Worm (Caenorhabditis elegans) whole organism, L1 larva: ENCODE results near the gene C06E1.1.

Experiments used
- C04F5.9 ChIP-seq: sonication (generic microtip); optimal IDR thresholded peaks from 2 replicates; lab custom pipeline; 2016; ENCODE audit warnings: missing genetic modification characterization, missing compliant biosample characterization
- C16A3.4 ChIP-seq: fragments of 150-350 bp; optimal IDR thresholded peaks from 2 replicates; lab custom pipeline; 2014; ENCODE audit warnings: missing biosample characterization, missing genetic modification characterization
- C34B4.2 ChIP-seq: sonication (generic microtip); optimal IDR thresholded peaks from 2 replicates; lab custom pipeline; 2017; ENCODE audit warnings: mild to moderate bottlenecking, missing genetic modification characterization, missing compliant biosample characterization
- F16B12.6 ChIP-seq: fragments of 150-350 bp; optimal IDR thresholded peaks from 2 replicates; lab custom pipeline; 2014; ENCODE audit warnings: missing biosample characterization, missing genetic modification characterization
- aha-1 ChIP-seq: fragments of 150-350 bp; optimal IDR thresholded peaks from 2 replicates; lab custom pipeline; 2014; ENCODE audit warnings: missing biosample characterization, missing genetic modification characterization
- alr-1 ChIP-seq: fragments of 200-800 bp; sonication (Bioruptor generic); optimal IDR thresholded peaks from 2 replicates; lab custom pipeline; 2018; ENCODE audit warnings: borderline replicate concordance, mild to moderate bottlenecking, missing genetic modification characterization, missing compliant biosample characterization
- aly-2 ChIP-seq: fragments of 150-350 bp; optimal IDR thresholded peaks from 2 replicates; lab custom pipeline; 2014; ENCODE audit warnings: missing biosample characterization, missing genetic modification characterization
- ama-1 ChIP-seq: fragments of 150-350 bp; optimal IDR thresholded peaks from 2 replicates; lab custom pipeline; 2014
- blmp-1 ChIP-seq: fragments of 150-350 bp; optimal IDR thresholded peaks from 2 replicates; lab custom pipeline; 2014; ENCODE audit warnings: missing biosample characterization, missing genetic modification characterization
- ceh-8 ChIP-seq: fragments of 200-800 bp; sonication (Bioruptor generic); optimal IDR thresholded peaks from 2 replicates; lab custom pipeline; 2018; ENCODE audit warnings: mild to moderate bottlenecking, missing genetic modification characterization, moderate library complexity, missing compliant biosample characterization
- ceh-82 ChIP-seq, 3 experiments: fragments of 150-350 bp in 1 of 3; sonication (generic microtip) in 2 of 3; optimal IDR thresholded peaks; 2 replicates each; lab custom pipeline; 2014 to 2017; ENCODE audit warnings: missing biosample characterization in 3 of 3, missing genetic modification characterization in 3 of 3
- ceh-88 ChIP-seq: fragments of 200-800 bp; sonication (Bioruptor generic); IDR thresholded peaks from 2 replicates; pipeline ENCODE4 v1.3.6; 2022; ENCODE audit warnings: missing genetic modification characterization, missing compliant biosample characterization
- ceh-90 ChIP-seq: sonication (generic microtip); optimal IDR thresholded peaks from 2 replicates; lab custom pipeline; 2016; ENCODE audit warnings: missing genetic modification characterization, missing compliant biosample characterization
- dpl-1 ChIP-seq, 3 experiments: fragments of 150-350 bp in 2 of 3; sonication (generic microtip) in 1 of 3; optimal IDR thresholded peaks; 2 replicates each; lab custom pipeline; 2014 to 2017; ENCODE audit warnings: missing biosample characterization in 3 of 3, missing genetic modification characterization in 3 of 3, missing genetic modification reagents in 3 of 3
- efl-1 ChIP-seq, 4 experiments: fragments of 150-350 bp; optimal IDR thresholded peaks in 3 of 4; peaks in 1 of 4; 1 replicate in 1 of 4; 2 replicates in 3 of 4; lab custom pipeline; 2014; ENCODE audit warnings: missing biosample characterization in 2 of 4, missing genetic modification characterization in 2 of 4, missing genetic modification reagents in 2 of 4
- egl-13 ChIP-seq: sonication (generic microtip); optimal IDR thresholded peaks from 2 replicates; lab custom pipeline; 2016; ENCODE audit warnings: missing genotype, missing genetic modification reagents, missing genetic modification characterization, missing compliant biosample characterization
- egl-27 ChIP-seq, 2 experiments: fragments of 150-350 bp in 1 of 2; sonication (generic microtip); optimal IDR thresholded peaks; 3 replicates each; lab custom pipeline; 2017 to 2018; ENCODE audit warnings: missing biosample characterization in 2 of 2, missing genetic modification characterization in 2 of 2, missing genetic modification reagents in 2 of 2
- fkh-10 ChIP-seq: sonication (generic microtip); optimal IDR thresholded peaks from 2 replicates; lab custom pipeline; 2017; ENCODE audit warnings: missing biosample characterization, missing genetic modification reagents, missing genetic modification characterization
- fkh-8 ChIP-seq: sonication (generic microtip); optimal IDR thresholded peaks from 2 replicates; lab custom pipeline; 2016; ENCODE audit warnings: mild to moderate bottlenecking, missing genetic modification characterization, missing compliant biosample characterization
- grh-1 ChIP-seq: fragments of 200-800 bp; sonication (Bioruptor generic); IDR thresholded peaks from 2 replicates; pipeline ENCODE4 v1.3.6; 2022; ENCODE audit warnings: missing genetic modification reagents, missing genetic modification characterization, missing compliant biosample characterization
- hpl-2 ChIP-seq: fragments of 150-350 bp; optimal IDR thresholded peaks from 2 replicates; lab custom pipeline; 2014; ENCODE audit warnings: missing biosample characterization, missing genetic modification reagents, missing genetic modification characterization
- isw-1 ChIP-seq: fragments of 200-800 bp; sonication (Bioruptor generic); IDR thresholded peaks from 2 replicates; pipeline ENCODE4 v1.3.6; 2022; ENCODE audit warnings: missing genetic modification characterization, missing compliant biosample characterization
- jun-1 ChIP-seq: fragments of 150-350 bp; optimal IDR thresholded peaks from 2 replicates; lab custom pipeline; 2014; ENCODE audit warnings: missing biosample characterization, missing genetic modification reagents, missing genetic modification characterization
- lin-13 ChIP-seq: fragments of 150-350 bp; optimal IDR thresholded peaks from 2 replicates; lab custom pipeline; 2014; ENCODE audit warnings: missing biosample characterization, missing genetic modification reagents, missing genetic modification characterization
- lin-14 ChIP-seq: fragments of 200-800 bp; sonication (Bioruptor generic); optimal IDR thresholded peaks from 2 replicates; lab custom pipeline; 2018; ENCODE audit warnings: mild to moderate bottlenecking, missing genetic modification characterization, moderate library complexity, missing compliant biosample characterization
- lin-15B ChIP-seq: fragments of 150-350 bp; sonication (generic microtip); optimal IDR thresholded peaks from 3 replicates; lab custom pipeline; 2014; ENCODE audit warnings: missing biosample characterization, missing genetic modification characterization
- lin-35 ChIP-seq, 2 experiments: fragments of 150-350 bp; optimal IDR thresholded peaks; 2 replicates each; lab custom pipeline; 2014; ENCODE audit warnings: missing biosample characterization in 2 of 2, missing genetic modification characterization in 2 of 2, missing genetic modification reagents in 2 of 2
- lin-39 ChIP-seq: fragments of 150-350 bp; optimal IDR thresholded peaks from 2 replicates; lab custom pipeline; 2014; ENCODE audit warnings: missing biosample characterization, missing genetic modification reagents, missing genetic modification characterization
- lsy-2 ChIP-seq, 2 experiments: fragments of 150-350 bp; optimal IDR thresholded peaks; 2 replicates each; lab custom pipeline; 2014; ENCODE audit warnings: missing biosample characterization in 2 of 2, missing genetic modification characterization in 2 of 2
- nhr-11 ChIP-seq: fragments of 150-350 bp; optimal IDR thresholded peaks from 2 replicates; lab custom pipeline; 2014; ENCODE audit warnings: missing biosample characterization, missing genetic modification characterization
- nhr-12 ChIP-seq: sonication (generic microtip); optimal IDR thresholded peaks from 2 replicates; lab custom pipeline; 2017; ENCODE audit warnings: missing biosample characterization, missing genetic modification characterization
- nhr-19 ChIP-seq: fragments of 200-800 bp; sonication (Bioruptor generic); conservative IDR thresholded peaks from 2 replicates; pipeline ENCODE4 v1.3.6; 2022; ENCODE audit warnings: missing genetic modification characterization, missing compliant biosample characterization
- nhr-20 ChIP-seq: sonication (generic microtip); optimal IDR thresholded peaks from 2 replicates; lab custom pipeline; 2016; ENCODE audit warnings: mild to moderate bottlenecking, missing genetic modification characterization, missing compliant biosample characterization
- nhr-47 ChIP-seq: sonication (generic microtip); optimal IDR thresholded peaks from 2 replicates; lab custom pipeline; 2016; ENCODE audit warnings: mild to moderate bottlenecking, missing genetic modification characterization, moderate library complexity, missing compliant biosample characterization
- nhr-71 ChIP-seq: sonication (generic microtip); optimal IDR thresholded peaks from 2 replicates; lab custom pipeline; 2016; ENCODE audit warnings: mild to moderate bottlenecking, missing genetic modification characterization, moderate library complexity, missing compliant biosample characterization
- nhr-76 ChIP-seq: sonication (generic microtip); optimal IDR thresholded peaks from 2 replicates; lab custom pipeline; 2017; ENCODE audit warnings: missing biosample characterization, missing genetic modification characterization
- nhr-85 ChIP-seq: sonication (generic microtip); peaks from one replicate; lab custom pipeline; 2016; ENCODE audit warnings: missing genetic modification characterization, inconsistent platforms, missing compliant biosample characterization
- nhr-90 ChIP-seq: sonication (generic microtip); optimal IDR thresholded peaks from 2 replicates; lab custom pipeline; 2016; ENCODE audit warnings: mild to moderate bottlenecking, missing genetic modification characterization, missing compliant biosample characterization; ENCODE audit not compliant: poor library complexity
- snpc-4 ChIP-seq: fragments of 150-350 bp; optimal IDR thresholded peaks from 2 replicates; lab custom pipeline; 2014; ENCODE audit warnings: missing biosample characterization, missing genetic modification characterization
- snu-23 ChIP-seq: sonication (generic microtip); optimal IDR thresholded peaks from 2 replicates; lab custom pipeline; 2016; ENCODE audit warnings: missing genetic modification characterization, missing compliant biosample characterization
- sptf-1 ChIP-seq: fragments of 150-350 bp; optimal IDR thresholded peaks from 2 replicates; lab custom pipeline; 2014; ENCODE audit warnings: missing biosample characterization, missing genetic modification characterization
- swsn-7 ChIP-seq: sonication (generic microtip); optimal IDR thresholded peaks from 2 replicates; lab custom pipeline; 2016; ENCODE audit warnings: missing genetic modification characterization, missing compliant biosample characterization
- tbx-2 ChIP-seq: sonication (generic microtip); optimal IDR thresholded peaks from 2 replicates; lab custom pipeline; 2016; ENCODE audit warnings: missing genetic modification characterization, missing compliant biosample characterization
- unc-130 ChIP-seq: fragments of 150-350 bp; optimal IDR thresholded peaks from 2 replicates; lab custom pipeline; 2017; ENCODE audit warnings: missing biosample characterization, missing genetic modification characterization, inconsistent platforms
- unc-86 ChIP-seq: sonication (generic microtip); optimal IDR thresholded peaks from 2 replicates; lab custom pipeline; 2016; ENCODE audit warnings: missing genetic modification characterization, missing compliant biosample characterization
- vab-15 ChIP-seq: sonication (generic microtip); optimal IDR thresholded peaks from 2 replicates; lab custom pipeline; 2017; ENCODE audit warnings: missing genotype, mild to moderate bottlenecking, missing genetic modification characterization, missing compliant biosample characterization
- xbp-1 ChIP-seq: sonication (generic microtip); optimal IDR thresholded peaks from 2 replicates; lab custom pipeline; 2016; ENCODE audit warnings: missing genetic modification characterization, missing compliant biosample characterization
- zip-4 ChIP-seq: fragments of 200-800 bp; sonication (Bioruptor generic); optimal IDR thresholded peaks from 2 replicates; lab custom pipeline; 2018; ENCODE audit warnings: mild to moderate bottlenecking, missing genetic modification characterization, moderate library complexity, missing compliant biosample characterization

Gene C06E1.1

DNA sequence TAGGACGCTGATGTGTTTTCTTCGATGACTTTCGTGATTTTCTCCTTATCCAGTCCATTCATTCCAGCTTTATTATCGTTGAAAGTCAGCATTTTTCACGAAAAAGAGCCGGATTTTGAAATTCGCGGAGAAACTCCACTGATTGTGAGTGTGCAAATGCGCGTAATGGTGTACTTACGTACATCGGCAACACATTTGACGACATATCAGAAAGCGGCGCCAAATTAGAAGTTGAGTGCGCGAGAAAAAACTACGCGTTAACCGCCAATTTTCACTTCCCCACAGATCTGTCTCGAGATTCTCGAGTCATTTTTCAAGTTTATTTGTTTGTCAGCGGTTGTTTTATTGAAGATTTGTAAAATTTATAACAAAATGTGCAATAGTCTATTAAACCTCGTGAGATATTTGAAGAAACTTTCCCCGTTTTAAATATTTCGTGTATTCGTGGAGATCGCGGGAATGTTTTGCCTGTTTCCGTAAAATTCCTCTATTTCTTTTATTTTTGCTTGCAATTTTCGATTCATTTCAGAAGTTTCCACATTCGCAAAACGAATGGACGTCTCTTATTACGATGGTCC is 22.9 kb downstream of the C06E1.1 start, which contains the start of the genes polk-1 and gpr-1:
polk-1 (minus strand) TSS at position 186 of the 578 bp plus-strand sequence.
gpr-1 (plus strand) TSS at position 528 of the 578 bp plus-strand sequence.
- TF ChIP-seq lin-15B = peak; percentile 36
- peak; percentile 25 for TF ChIP-seq C16A3.4
- TF ChIP-seq efl-1 (optimal IDR thresholded peaks at IDR 0.05; lab: Kevin White, UChicago) = peak; percentile 80 to 83
- TF ChIP-seq efl-1 (GFP tag; optimal IDR thresholded peaks at IDR 0.05 in 1 of 2; lab: Kevin White, UChicago) = peak; percentile 85 to 98
- no peak for TF ChIP-seq hpl-2 (GFP tag; lab: Kevin White, UChicago)
- peak; percentile 68 to 93 for TF ChIP-seq lin-35 (GFP tag; optimal IDR thresholded peaks at IDR 0.05; lab: Kevin White, UChicago)
- peak; percentile 22 for TF ChIP-seq snu-23 (GFP tag; lab: Kevin White, UChicago)
- no peak for TF ChIP-seq ceh-8 (GFP tag; lab: Kevin White, UChicago)
- peak; percentile 74 to 86 (median 81) for TF ChIP-seq dpl-1 (GFP tag; optimal IDR thresholded peaks at IDR 0.05; lab: Kevin White, UChicago)
- TF ChIP-seq ceh-88 (GFP tag; lab: Robert Waterston, UW) = no peak
- TF ChIP-seq lsy-2 (tag; optimal IDR thresholded peaks at IDR 0.05; lab: Kevin White, UChicago) = peak; percentile 29 to 52
- TF ChIP-seq fkh-10 (GFP tag; lab: Kevin White, UChicago) = no peak
- peak; percentile 23 for TF ChIP-seq blmp-1 (tag; lab: Kevin White, UChicago)
- TF ChIP-seq F16B12.6 (tag; lab: Kevin White, UChicago) = peak; percentile 79
- TF ChIP-seq isw-1 (GFP tag; lab: Robert Waterston, UW) = peak; percentile 27; the same call in 1 of the 2 replicates
- no peak for TF ChIP-seq nhr-11 (tag; lab: Kevin White, UChicago)
- no peak for TF ChIP-seq egl-27 (tag; optimal IDR thresholded peaks at IDR 0.05; lab: Kevin White, UChicago)
- TF ChIP-seq lin-13 = peak; percentile 52

DNA sequence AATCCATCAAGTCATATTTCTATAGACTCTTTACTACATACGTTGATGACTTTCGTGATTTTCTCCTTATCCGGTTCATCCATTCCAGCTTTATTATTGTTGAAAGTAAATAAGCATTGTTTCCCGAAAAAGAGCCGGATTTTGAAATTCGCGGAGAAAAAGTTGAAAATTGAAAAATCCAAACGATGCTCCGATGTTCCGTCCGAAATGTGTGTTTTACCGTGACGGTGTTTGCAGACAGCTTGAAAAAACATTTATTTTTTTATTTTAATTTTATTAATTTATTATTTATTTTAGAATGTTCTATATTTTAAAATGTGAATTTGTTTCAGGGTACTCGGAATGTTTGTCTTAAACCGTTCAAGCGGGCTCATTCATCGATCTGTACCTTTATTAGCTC is 25.2 kb downstream of the C06E1.1 start, which contains the start of gene dnj-10:
dnj-10 (plus strand) TSS at position 333 of the 400 bp plus-strand sequence.
- peak; percentile 32 to 87 for TF ChIP-seq efl-1 (optimal IDR thresholded peaks at IDR 0.05; lab: Kevin White, UChicago)
- TF ChIP-seq efl-1 (GFP tag; optimal IDR thresholded peaks at IDR 0.05 in 1 of 2; lab: Kevin White, UChicago) = peak; percentile 90 to 98
- peak; percentile 45 for TF ChIP-seq nhr-90 (tag; lab: Kevin White, UChicago)
- peak; percentile 47 for TF ChIP-seq snpc-4 (tag; lab: Kevin White, UChicago)
- TF ChIP-seq lin-14 (GFP tag; lab: Kevin White, UChicago) = peak; percentile 84
- TF ChIP-seq nhr-47 (tag; lab: Kevin White, UChicago) = peak; percentile 72
- peak; percentile 49 for TF ChIP-seq fkh-8 (tag; lab: Kevin White, UChicago)
- peak; percentile 51 for TF ChIP-seq isw-1 (GFP tag; lab: Robert Waterston, UW)
- no peak for TF ChIP-seq aly-2 (tag; lab: Kevin White, UChicago)
- TF ChIP-seq nhr-76 (tag; lab: Kevin White, UChicago) = no peak
- no peak for TF ChIP-seq vab-15 (tag; lab: Kevin White, UChicago)
- TF ChIP-seq lsy-2 (tag; optimal IDR thresholded peaks at IDR 0.05; lab: Kevin White, UChicago) = peak; percentile 85 to 86
- TF ChIP-seq unc-86 (tag; lab: Kevin White, UChicago) = peak; percentile 54
- no peak for TF ChIP-seq grh-1 (GFP tag; lab: Robert Waterston, UW)
- TF ChIP-seq ceh-90 = peak; percentile 9
- peak; percentile 69 for TF ChIP-seq C16A3.4
- peak; percentile 21 for TF ChIP-seq egl-13
- peak; percentile 64 for TF ChIP-seq nhr-20 (tag; lab: Kevin White, UChicago)
- TF ChIP-seq nhr-85 (tag; lab: Kevin White, UChicago) = peak; percentile 73
- no peak for TF ChIP-seq alr-1 (tag; lab: Kevin White, UChicago)
- TF ChIP-seq swsn-7 (tag; lab: Kevin White, UChicago) = peak; percentile 62
- TF ChIP-seq zip-4 (GFP tag; lab: Kevin White, UChicago) = no peak
- TF ChIP-seq F16B12.6 (tag; lab: Kevin White, UChicago) = peak; percentile 87
- peak; percentile 92 to 94 for TF ChIP-seq lin-35 (GFP tag; optimal IDR thresholded peaks at IDR 0.05; lab: Kevin White, UChicago)
- TF ChIP-seq sptf-1 (tag; lab: Kevin White, UChicago) = no peak
- peak; percentile 81 to 94 (median 87) for TF ChIP-seq dpl-1 (GFP tag; optimal IDR thresholded peaks at IDR 0.05; lab: Kevin White, UChicago)
- peak; percentile 64 for TF ChIP-seq nhr-19
- TF ChIP-seq snu-23 (GFP tag; lab: Kevin White, UChicago) = peak; percentile 76
- TF ChIP-seq C34B4.2 (tag; lab: Kevin White, UChicago) = no peak
- no peak for TF ChIP-seq C04F5.9 (tag; lab: Kevin White, UChicago)
- peak; percentile 67 for TF ChIP-seq tbx-2 (tag; lab: Kevin White, UChicago)
- TF ChIP-seq nhr-12 (tag; lab: Kevin White, UChicago) = no peak
- TF ChIP-seq lin-39 (tag; lab: Kevin White, UChicago) = peak; percentile 50
- no peak for TF ChIP-seq hpl-2 (GFP tag; lab: Kevin White, UChicago)
- TF ChIP-seq xbp-1 (tag; lab: Kevin White, UChicago) = peak; percentile 72
- TF ChIP-seq nhr-71 (tag; lab: Kevin White, UChicago) = peak; percentile 78
- peak; percentile 55 for TF ChIP-seq unc-130 (tag; lab: Kevin White, UChicago)
- TF ChIP-seq aha-1 (tag; lab: Kevin White, UChicago) = no peak
- TF ChIP-seq jun-1 (tag; lab: Kevin White, UChicago) = no peak
- no peak for TF ChIP-seq ama-1 (lab: Kevin White, UChicago)
- peak; percentile 47 to 64 (median 54) for TF ChIP-seq ceh-82 (tag; optimal IDR thresholded peaks at IDR 0.05; lab: Kevin White, UChicago)
